Worm (Caenorhabditis elegans) whole organism, L4 larva: ENCODE measurements around the gene ints-7.
A peak's percentile ranks its signal among the peaks of the same experiment; 100 is the strongest.

Source experiments
- F49E8.2 ChIP-seq: sonication (generic microtip); optimal IDR thresholded peaks from 2 replicates; lab custom pipeline; 2016; ENCODE audit warnings: missing compliant biosample characterization, mild to moderate bottlenecking, missing genetic modification characterization, borderline replicate concordance
- ama-1 ChIP-seq: fragments of 150-350 bp; optimal IDR thresholded peaks from 2 replicates; lab custom pipeline; 2014; ENCODE audit warnings: inconsistent platforms, mixed read lengths
- daf-12 ChIP-seq: fragments of 150-350 bp; optimal IDR thresholded peaks from 2 replicates; lab custom pipeline; 2014; ENCODE audit warnings: missing biosample characterization, missing genetic modification reagents, missing genetic modification characterization
- lsy-2 ChIP-seq, 2 experiments: fragments of 150-350 bp in 1 of 2; sonication (generic microtip) in 1 of 2; optimal IDR thresholded peaks; 2 replicates each; lab custom pipeline; 2014 to 2017; ENCODE audit warnings: missing biosample characterization in 2 of 2, missing genetic modification characterization in 2 of 2
- nhr-25 ChIP-seq: sonication (generic microtip); optimal IDR thresholded peaks from 2 replicates; lab custom pipeline; 2017; ENCODE audit warnings: missing genetic modification characterization, mild to moderate bottlenecking, missing compliant biosample characterization, antibody characterized with exemption, moderate library complexity, borderline replicate concordance; ENCODE audit not compliant: insufficient read depth
- nhr-76 ChIP-seq: fragments of 150-350 bp; optimal IDR thresholded peaks from 2 replicates; lab custom pipeline; 2014; ENCODE audit warnings: missing biosample characterization, missing genetic modification characterization
- php-3 ChIP-seq: fragments of 200-800 bp; sonication (Bioruptor generic); IDR thresholded peaks from 2 replicates; pipeline ENCODE4 v1.3.6; 2022; ENCODE audit warnings: missing genetic modification reagents, missing genetic modification characterization, missing compliant biosample characterization
- pqm-1 ChIP-seq: sonication (generic microtip); optimal IDR thresholded peaks from 2 replicates; lab custom pipeline; 2017; ENCODE audit warnings: missing biosample characterization, missing genetic modification characterization
- snpc-4 ChIP-seq: fragments of 150-350 bp; optimal IDR thresholded peaks from 2 replicates; lab custom pipeline; 2014; ENCODE audit warnings: missing biosample characterization, missing genetic modification characterization
- zag-1 ChIP-seq: fragments of 150-350 bp; optimal IDR thresholded peaks from 2 replicates; lab custom pipeline; 2014; ENCODE audit warnings: missing biosample characterization, missing genetic modification characterization
- ztf-7 ChIP-seq: fragments of 150-350 bp; optimal IDR thresholded peaks from 2 replicates; lab custom pipeline; 2014; ENCODE audit warnings: missing biosample characterization, missing genetic modification characterization

- TF ChIP-seq F49E8.2: no peak
- TF ChIP-seq pqm-1 (tag; lab: Kevin White, UChicago): peak; percentile 25
- no peak for TF ChIP-seq nhr-76 (tag; lab: Kevin White, UChicago)
- TF ChIP-seq nhr-25: peak; percentile 94
- peak; percentile 88 for TF ChIP-seq ama-1 (lab: Kevin White, UChicago)
- TF ChIP-seq snpc-4 (tag; lab: Kevin White, UChicago): no peak
- peak; percentile 82 to 83 for TF ChIP-seq lsy-2 (tag; optimal IDR thresholded peaks at IDR 0.05; lab: Kevin White, UChicago)
- no peak for TF ChIP-seq ztf-7 (tag; lab: Kevin White, UChicago)
- TF ChIP-seq php-3 (GFP tag; lab: Robert Waterston, UW): 0 out of 2 replicates have a peak, but pooled peaks have one; percentile 45
- TF ChIP-seq zag-1 (tag; lab: Kevin White, UChicago): no peak
- TF ChIP-seq daf-12 (tag; lab: Kevin White, UChicago): no peak
Observed at ce11 chrII:11635745-11636161, 53.1 kb downstream of the ints-7 start.
